Fruit fly (Drosophila melanogaster) whole organism, prepupa: ENCODE data around the gene mael.
A peak's percentile ranks its signal among the peaks of the same experiment; 100 is the strongest.

Source experiments
- Blimp-1 ChIP-seq: fragments of 200-800 bp; sonication (Bioruptor generic); optimal IDR thresholded peaks from 3 replicates; lab custom pipeline; 2017; ENCODE audit warnings: missing biosample characterization, missing genetic modification characterization, mild to moderate bottlenecking, moderate library complexity, missing genetic modification reagents
- CG10631 ChIP-seq: fragments of 200-800 bp; sonication (Bioruptor generic); optimal IDR thresholded peaks from 2 replicates; lab custom pipeline; 2016; ENCODE audit warnings: missing biosample characterization, missing genetic modification characterization
- CG15336 ChIP-seq: fragments of 200-800 bp; sonication (Bioruptor generic); IDR thresholded peaks from 2 replicates; pipeline ENCODE4 v1.3.6; 2022; ENCODE audit warnings: missing biosample characterization, missing genetic modification characterization
- CG1621 ChIP-seq: fragments of 200-800 bp; sonication (Bioruptor generic); optimal IDR thresholded peaks from 3 replicates; lab custom pipeline; 2018; ENCODE audit warnings: missing biosample characterization, mild to moderate bottlenecking, missing genetic modification characterization
- CG16779 ChIP-seq: fragments of 200-800 bp; sonication (Bioruptor generic); optimal IDR thresholded peaks from 3 replicates; lab custom pipeline; 2017; ENCODE audit warnings: missing biosample characterization, mild to moderate bottlenecking, missing genetic modification characterization
- CG3032 ChIP-seq: fragments of 200-800 bp; optimal IDR thresholded peaks from 2 replicates; lab custom pipeline; 2019; ENCODE audit warnings: missing biosample characterization, mild to moderate bottlenecking, missing genetic modification characterization, moderate library complexity
- CG31627 ChIP-seq: fragments of 200-800 bp; sonication (Bioruptor generic); optimal IDR thresholded peaks from 3 replicates; lab custom pipeline; 2016; ENCODE audit warnings: missing biosample characterization, missing genetic modification characterization
- CG32006 ChIP-seq: fragments of 200-800 bp; sonication (Bioruptor generic); optimal IDR thresholded peaks from 3 replicates; lab custom pipeline; 2017; ENCODE audit warnings: missing biosample characterization, mild to moderate bottlenecking, missing genetic modification characterization
- CG3919 ChIP-seq: fragments of 200-800 bp; sonication (Bioruptor generic); optimal IDR thresholded peaks from 3 replicates; lab custom pipeline; 2016; ENCODE audit warnings: missing biosample characterization, missing genetic modification characterization
- CG6163 ChIP-seq: fragments of 200-800 bp; sonication (Bioruptor generic); IDR thresholded peaks from 3 replicates; pipeline ENCODE4 v1.3.6; 2022; ENCODE audit warnings: missing biosample characterization, missing genetic modification characterization
- CG6792 ChIP-seq: fragments of 200-800 bp; sonication (Bioruptor generic); optimal IDR thresholded peaks from 3 replicates; lab custom pipeline; 2016; ENCODE audit warnings: missing biosample characterization, missing genetic modification characterization
- CG6808 ChIP-seq: fragments of 200-800 bp; sonication (Bioruptor generic); optimal IDR thresholded peaks from 3 replicates; lab custom pipeline; 2017; ENCODE audit warnings: missing biosample characterization, missing genetic modification characterization, mild to moderate bottlenecking, moderate library complexity, missing genetic modification reagents
- CG6854 ChIP-seq: fragments of 200-800 bp; sonication (Bioruptor generic); optimal IDR thresholded peaks from 2 replicates; lab custom pipeline; 2017; ENCODE audit warnings: missing biosample characterization, mild to moderate bottlenecking, missing genetic modification characterization
- CG7368 ChIP-seq: fragments of 200-800 bp; sonication (Bioruptor generic); optimal IDR thresholded peaks from 3 replicates; lab custom pipeline; 2016; ENCODE audit warnings: missing biosample characterization, missing genetic modification characterization
- CG8119 ChIP-seq: fragments of 200-800 bp; sonication (Bioruptor generic); IDR thresholded peaks from 3 replicates; pipeline ENCODE4 v1.3.6; 2022; ENCODE audit warnings: missing biosample characterization, missing genetic modification characterization
- CG8319 ChIP-seq: fragments of 200-800 bp; sonication (Bioruptor generic); optimal IDR thresholded peaks from 3 replicates; lab custom pipeline; 2016; ENCODE audit warnings: missing biosample characterization, missing genetic modification characterization
- CG9139 ChIP-seq: fragments of 200-800 bp; sonication (Bioruptor generic); optimal IDR thresholded peaks from 3 replicates; lab custom pipeline; 2017; ENCODE audit warnings: missing biosample characterization, mild to moderate bottlenecking, missing genetic modification characterization
- Eip78C ChIP-seq: fragments of 200-800 bp; sonication (Bioruptor generic); peaks from one replicate; lab custom pipeline; 2016; ENCODE audit warnings: missing biosample characterization, missing genetic modification characterization
- Eip93F ChIP-seq: fragments of 200-800 bp; sonication (Bioruptor generic); optimal IDR thresholded peaks from 2 replicates; lab custom pipeline; 2016; ENCODE audit warnings: missing biosample characterization, mild to moderate bottlenecking, missing genetic modification characterization
- Ets21C ChIP-seq: fragments of 200-800 bp; sonication (Bioruptor generic); optimal IDR thresholded peaks from 3 replicates; lab custom pipeline; 2016; ENCODE audit warnings: missing biosample characterization, missing genetic modification characterization
- Gug ChIP-seq: fragments of 200-800 bp; sonication (Bioruptor generic); IDR thresholded peaks from 2 replicates; pipeline ENCODE4 v1.3.6; 2022; ENCODE audit warnings: missing biosample characterization, missing genetic modification characterization
- Hr38 ChIP-seq: sonication (Bioruptor generic); optimal IDR thresholded peaks from 2 replicates; lab custom pipeline; 2016; ENCODE audit warnings: missing biosample characterization, missing genetic modification characterization
- Hr4 ChIP-seq: fragments of 200-800 bp; sonication (Bioruptor generic); optimal IDR thresholded peaks from 3 replicates; lab custom pipeline; 2016; ENCODE audit warnings: missing biosample characterization, missing genetic modification characterization
- Lpt ChIP-seq: fragments of 200-800 bp; sonication (Bioruptor generic); optimal IDR thresholded peaks from 3 replicates; lab custom pipeline; 2016; ENCODE audit warnings: missing biosample characterization, missing genetic modification characterization
- Met ChIP-seq: fragments of 200-800 bp; sonication (Bioruptor generic); optimal IDR thresholded peaks from 3 replicates; lab custom pipeline; 2016; ENCODE audit warnings: missing biosample characterization, missing genetic modification characterization
- Sox102F ChIP-seq: fragments of 200-800 bp; sonication (Bioruptor generic); optimal IDR thresholded peaks from 2 replicates; lab custom pipeline; 2016; ENCODE audit warnings: missing biosample characterization, mild to moderate bottlenecking, missing genetic modification characterization
- Sox14 ChIP-seq: fragments of 200-800 bp; sonication (Bioruptor generic); optimal IDR thresholded peaks from 3 replicates; lab custom pipeline; 2016; ENCODE audit warnings: missing biosample characterization, missing genetic modification characterization
- achi ChIP-seq: fragments of 200-800 bp; sonication (Bioruptor generic); optimal IDR thresholded peaks from 3 replicates; lab custom pipeline; 2016; ENCODE audit warnings: missing biosample characterization, missing genetic modification characterization
- cyc ChIP-seq: fragments of 200-800 bp; sonication (Bioruptor generic); optimal IDR thresholded peaks from 3 replicates; lab custom pipeline; 2016; ENCODE audit warnings: missing biosample characterization, missing genetic modification characterization
- dsx ChIP-seq: fragments of 200-800 bp; optimal IDR thresholded peaks from 3 replicates; lab custom pipeline; 2019; ENCODE audit warnings: missing biosample characterization, mild to moderate bottlenecking, missing genetic modification characterization, moderate library complexity; ENCODE audit not compliant: poor library complexity, severe bottlenecking
- eg ChIP-seq: fragments of 200-800 bp; sonication (Bioruptor generic); IDR thresholded peaks from 3 replicates; pipeline ENCODE4 v1.3.6; 2022; ENCODE audit warnings: missing biosample characterization, missing genetic modification characterization
- esn ChIP-seq: fragments of 200-800 bp; sonication (Bioruptor generic); optimal IDR thresholded peaks from 2 replicates; lab custom pipeline; 2016; ENCODE audit warnings: missing biosample characterization, mild to moderate bottlenecking, missing genetic modification characterization, moderate library complexity
- fkh ChIP-seq: fragments of 200-800 bp; sonication (Bioruptor generic); optimal IDR thresholded peaks from 3 replicates; lab custom pipeline; 2017; ENCODE audit warnings: missing biosample characterization, mild to moderate bottlenecking, missing genetic modification characterization, moderate library complexity
- salr ChIP-seq, 2 experiments: fragments of 200-800 bp; sonication (Bioruptor generic); optimal IDR thresholded peaks; 3 replicates each; lab custom pipeline; 2016 to 2018; ENCODE audit warnings: missing biosample characterization in 2 of 2, missing genetic modification characterization in 2 of 2, mild to moderate bottlenecking in 1 of 2
- ss ChIP-seq, 2 experiments: fragments of 200-800 bp; sonication (Bioruptor generic); optimal IDR thresholded peaks; 2 replicates in 1 of 2; 3 replicates in 1 of 2; lab custom pipeline; 2017 to 2018; ENCODE audit warnings: mild to moderate bottlenecking in 2 of 2, missing biosample characterization in 2 of 2, missing genetic modification characterization in 2 of 2, moderate library complexity in 1 of 2
- svp ChIP-seq: fragments of 200-800 bp; sonication (Bioruptor generic); peaks from one replicate; lab custom pipeline; 2016; ENCODE audit warnings: missing biosample characterization, missing genetic modification characterization
- topi ChIP-seq: fragments of 200-800 bp; sonication (Bioruptor generic); optimal IDR thresholded peaks from 3 replicates; lab custom pipeline; 2016; ENCODE audit warnings: missing biosample characterization, missing genetic modification characterization

Gene mael

DNA sequence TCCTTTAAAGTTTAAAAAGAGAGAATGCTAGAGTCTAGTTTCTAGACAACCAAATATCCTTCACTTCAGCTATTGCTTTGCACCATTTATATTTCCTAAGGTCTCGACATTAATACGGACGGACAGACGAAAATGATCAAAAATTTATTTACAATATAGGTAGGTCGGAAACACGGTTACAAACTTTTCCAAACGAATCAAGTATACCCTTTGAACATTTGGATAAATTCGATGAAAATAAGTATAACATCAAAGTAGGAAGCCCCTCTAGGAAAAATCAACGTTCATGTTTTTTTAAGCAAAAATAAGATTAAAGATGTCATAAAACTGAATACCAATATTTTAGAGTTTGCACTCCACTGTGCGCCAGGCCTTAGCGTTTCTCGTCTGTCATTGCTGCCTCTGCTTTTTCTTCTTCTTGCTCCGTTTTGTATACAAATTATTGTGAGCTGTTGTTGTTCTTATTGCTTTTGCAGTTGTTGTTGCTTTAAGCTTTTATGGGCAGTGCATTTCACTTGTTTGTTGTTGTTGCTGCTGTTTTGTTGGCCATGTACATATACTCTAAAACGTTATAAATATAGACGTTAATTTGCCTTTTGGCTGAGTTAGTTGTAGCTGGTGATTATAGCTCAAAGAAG lies 22.1 kb downstream of the mael start (continued):
- TF ChIP-seq Hr4 (GFP tag; lab: Kevin White, UChicago) (peak; percentile 51), svp (peak; percentile 57), CG16779 (tag; lab: Kevin White, UChicago) (no peak), Blimp-1 (GFP tag; lab: Kevin White, UChicago) (no peak), Ets21C (GFP tag; lab: Kevin White, UChicago) (no peak), CG10631 (GFP tag; lab: Kevin White, UChicago) (peak; percentile 51), topi (GFP tag; lab: Kevin White, UChicago) (peak; percentile 38), esn (GFP tag; lab: Kevin White, UChicago) (peak; percentile 47), CG31627 (GFP tag; lab: Kevin White, UChicago) (peak; percentile 33), Sox14 (GFP tag; lab: Kevin White, UChicago) (peak; percentile 36), CG6792 (GFP tag; lab: Kevin White, UChicago) (peak; percentile 25), CG8119 (no peak), CG32006 (GFP tag; lab: Kevin White, UChicago) (peak; percentile 72), Eip93F (GFP tag; lab: Kevin White, UChicago) (no peak), Met (GFP tag; lab: Kevin White, UChicago) (peak; percentile 48)

dm6 chr3L:22749147-22749550 lies 28.1 kb downstream of the mael start, which contains the start of gene SPoCk:
Gene SPoCk (plus strand): TSS chr3L:22749444.
- TF ChIP-seq CG31627 (GFP tag; lab: Kevin White, UChicago) (no peak), CG6792 (GFP tag; lab: Kevin White, UChicago) (no peak), CG3919 (GFP tag; lab: Kevin White, UChicago) (peak; percentile 29), svp (peak; percentile 57), CG1621 (tag; lab: Kevin White, UChicago) (peak; percentile 63), CG8119 (no peak), CG3032 (peak; percentile 9), Eip78C (GFP tag; lab: Kevin White, UChicago) (peak; percentile 69), dsx (GFP tag; lab: Kevin White, UChicago) (peak; percentile 39), ss (GFP tag; optimal IDR thresholded peaks at IDR 0.05; lab: Kevin White, UChicago) (peak; percentile 21 to 34), CG9139 (GFP tag; lab: Kevin White, UChicago) (no peak), Sox102F (GFP tag; lab: Kevin White, UChicago) (no peak)
- TF ChIP-seq, all 60 proteins: peak for 7

DNA sequence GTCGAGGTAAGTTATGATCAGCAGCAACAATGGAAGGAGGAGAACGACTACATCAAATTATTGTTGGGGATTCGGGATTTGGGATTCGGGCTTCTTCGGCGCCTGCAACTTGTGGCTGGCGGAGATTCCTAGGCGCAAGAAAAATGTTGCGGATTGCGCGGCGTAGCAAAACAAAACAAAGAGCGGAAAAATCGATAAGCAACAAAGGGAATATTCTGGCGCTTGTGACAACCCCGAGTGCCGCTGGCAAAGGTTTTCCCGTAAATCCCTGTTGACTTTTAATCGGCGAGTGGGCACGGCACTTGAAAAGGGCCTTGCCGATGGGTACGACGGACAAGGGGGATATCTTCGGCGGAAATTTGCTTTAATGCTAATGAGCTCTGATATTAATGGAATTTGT lies 29.0 kb downstream of the mael start:
- TF ChIP-seq Gug (GFP tag; lab: Robert Waterston, UW): no peak
- no peak for TF ChIP-seq Sox102F (GFP tag; lab: Kevin White, UChicago)
- TF ChIP-seq cyc (GFP tag; lab: Kevin White, UChicago): no peak
- TF ChIP-seq salr (GFP tag; optimal IDR thresholded peaks at IDR 0.05; lab: Kevin White, UChicago): no peak
- no peak for TF ChIP-seq Lpt (GFP tag; lab: Kevin White, UChicago)
- no peak for TF ChIP-seq CG9139 (GFP tag; lab: Kevin White, UChicago)
- no peak for TF ChIP-seq CG7368 (GFP tag; lab: Kevin White, UChicago)
- no peak for TF ChIP-seq Hr38 (GFP tag; lab: Kevin White, UChicago)
- TF ChIP-seq Eip93F (GFP tag; lab: Kevin White, UChicago): no peak
- no peak for TF ChIP-seq fkh
- no peak for TF ChIP-seq ss (GFP tag; optimal IDR thresholded peaks at IDR 0.05; lab: Kevin White, UChicago)
- no peak for TF ChIP-seq Sox14 (GFP tag; lab: Kevin White, UChicago)
- TF ChIP-seq achi (GFP tag; lab: Kevin White, UChicago): no peak

DNA sequence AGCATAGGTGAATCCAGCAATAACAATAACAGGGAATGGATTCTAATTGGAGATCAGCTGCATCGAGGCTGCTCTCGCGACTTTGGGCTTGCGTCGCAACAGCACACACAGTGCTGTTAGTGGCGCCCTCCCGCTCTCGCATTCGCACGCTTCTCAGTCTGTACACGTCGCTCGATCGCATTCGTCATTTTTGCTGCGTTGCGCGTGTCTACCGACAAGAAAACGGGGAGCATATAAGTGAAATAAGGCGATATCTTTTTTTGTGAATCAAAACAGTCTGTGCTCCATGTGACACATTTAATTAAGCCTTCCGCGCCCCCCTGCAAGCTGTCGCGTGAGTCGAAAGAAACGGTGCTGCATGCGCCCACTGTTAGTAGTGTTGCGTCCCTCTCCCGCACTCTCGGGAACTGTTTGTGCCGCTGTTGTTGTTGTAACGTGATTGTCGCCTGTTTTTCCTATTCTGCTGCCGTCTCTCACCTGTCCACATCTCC lies 52.4 kb downstream of the mael start:
- TF ChIP-seq esn (GFP tag; lab: Kevin White, UChicago) (peak; percentile 14), CG8319 (GFP tag; lab: Kevin White, UChicago) (no peak), eg (0 out of 3 replicates have a peak, but pooled peaks have one; percentile 41), CG6808 (peak; percentile 1), CG10631 (GFP tag; lab: Kevin White, UChicago) (no peak), ss (GFP tag; optimal IDR thresholded peaks at IDR 0.05; lab: Kevin White, UChicago) (peak in 1 of 2 experiments; percentile 51), salr (GFP tag; optimal IDR thresholded peaks at IDR 0.05; lab: Kevin White, UChicago) (no peak), svp (peak; percentile 71), Lpt (GFP tag; lab: Kevin White, UChicago) (peak; percentile 10), CG6854 (GFP tag; lab: Kevin White, UChicago) (peak; percentile 22), CG9139 (GFP tag; lab: Kevin White, UChicago) (peak; percentile 12), CG6163 (GFP tag; lab: Robert Waterston, UW) (peak; percentile 51; the same call in 1 of the 3 replicates), CG15336 (GFP tag; lab: Robert Waterston, UW) (0 out of 2 replicates have a peak, but pooled peaks have one; percentile 24), Sox14 (GFP tag; lab: Kevin White, UChicago) (peak; percentile 29), CG7368 (GFP tag; lab: Kevin White, UChicago) (no peak)
